Worm (Caenorhabditis elegans) whole organism, midembryonic: ENCODE results near the gene wee-1.1.

Experiments
- flt-1 ChIP-seq: fragments of 200-800 bp; sonication (Bioruptor generic); IDR thresholded peaks from 2 replicates; pipeline ENCODE4 v1.3.6; 2022; ENCODE audit warnings: missing genetic modification characterization, missing compliant biosample characterization
- ref-1 ChIP-seq: fragments of 200-800 bp; sonication (Bioruptor generic); conservative IDR thresholded peaks from 2 replicates; pipeline ENCODE4 v1.3.6; 2022; ENCODE audit warnings: missing genetic modification reagents, missing genetic modification characterization, missing compliant biosample characterization

DNA sequence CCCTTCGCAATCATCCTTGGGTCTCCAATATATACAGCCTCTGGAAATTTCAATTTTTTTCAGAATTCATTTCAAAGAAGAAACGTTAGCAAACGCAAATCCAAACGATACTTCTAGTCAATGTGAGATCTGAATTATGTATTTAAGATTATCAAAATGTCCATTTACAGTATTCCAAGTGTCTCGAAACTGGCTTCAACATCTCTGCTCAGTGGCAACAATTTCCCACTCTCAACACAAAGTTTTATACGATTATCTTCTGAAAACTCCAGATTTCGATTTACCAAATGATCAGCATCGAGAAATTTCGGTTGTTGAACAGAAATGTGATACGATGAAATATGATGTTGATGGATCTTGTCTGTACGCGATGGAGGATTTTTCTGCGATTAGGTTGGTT lies 26.8 kb downstream of the wee-1.1 start:
- TF ChIP-seq flt-1 (no peak), ref-1 (GFP tag; lab: Robert Waterston, UW) (no peak)
